Worm (Caenorhabditis elegans) whole organism, L3 larva: ENCODE results near the gene tag-294.

Source experiments
- R02D3.7 ChIP-seq: fragments of 150-350 bp; optimal IDR thresholded peaks from 2 replicates; lab custom pipeline; 2014; ENCODE audit warnings: missing biosample characterization, missing genetic modification characterization
- ZK546.5 ChIP-seq: sonication (generic microtip); optimal IDR thresholded peaks from 2 replicates; lab custom pipeline; 2017; ENCODE audit warnings: missing biosample characterization, missing genetic modification characterization
- aly-2 ChIP-seq: fragments of 150-350 bp; optimal IDR thresholded peaks from 2 replicates; lab custom pipeline; 2014; ENCODE audit warnings: missing biosample characterization, missing genetic modification characterization
- ama-1 ChIP-seq: fragments of 150-350 bp; optimal IDR thresholded peaks from 2 replicates; lab custom pipeline; 2018
- ceh-16 ChIP-seq: sonication (generic microtip); optimal IDR thresholded peaks from 2 replicates; lab custom pipeline; 2017; ENCODE audit warnings: missing biosample characterization, missing genetic modification characterization
- ceh-28 ChIP-seq: fragments of 150-350 bp; optimal IDR thresholded peaks from 2 replicates; lab custom pipeline; 2014; ENCODE audit warnings: missing biosample characterization, missing genetic modification reagents, missing genetic modification characterization
- ceh-82 ChIP-seq: fragments of 150-350 bp; optimal IDR thresholded peaks from 2 replicates; lab custom pipeline; 2014; ENCODE audit warnings: missing biosample characterization, missing genetic modification characterization
- ceh-9 ChIP-seq: sonication (generic microtip); optimal IDR thresholded peaks from 2 replicates; lab custom pipeline; 2018; ENCODE audit warnings: missing biosample characterization, missing genetic modification characterization
- daf-12 ChIP-seq: fragments of 150-350 bp; optimal IDR thresholded peaks from 2 replicates; lab custom pipeline; 2014; ENCODE audit warnings: missing biosample characterization, missing genetic modification reagents, missing genetic modification characterization
- egl-27 ChIP-seq: sonication (generic microtip); optimal IDR thresholded peaks from 4 replicates; lab custom pipeline; 2017; ENCODE audit warnings: missing biosample characterization, missing genetic modification reagents, missing genetic modification characterization
- egl-5 ChIP-seq: fragments of 150-350 bp; optimal IDR thresholded peaks from 2 replicates; lab custom pipeline; 2017; ENCODE audit warnings: missing biosample characterization, missing genetic modification reagents, missing genetic modification characterization, inconsistent platforms
- elt-1 ChIP-seq: fragments of 150-350 bp; optimal IDR thresholded peaks from 2 replicates; lab custom pipeline; 2014; ENCODE audit warnings: missing biosample characterization, missing genetic modification characterization
- elt-2 ChIP-seq: sonication (generic microtip); optimal IDR thresholded peaks from 2 replicates; lab custom pipeline; 2016; ENCODE audit warnings: missing genetic modification reagents, mild to moderate bottlenecking, missing genetic modification characterization, missing compliant biosample characterization
- elt-3 ChIP-seq, 3 experiments: fragments of 150-350 bp in 1 of 3; sonication (generic microtip) in 2 of 3; optimal IDR thresholded peaks; 2 replicates in 2 of 3; 4 replicates in 1 of 3; lab custom pipeline; 2014 to 2017; ENCODE audit warnings: missing biosample characterization in 3 of 3, missing genetic modification characterization in 3 of 3
- eor-1 ChIP-seq, 2 experiments: fragments of 150-350 bp; optimal IDR thresholded peaks; 2 replicates each; lab custom pipeline; 2014 to 2018; ENCODE audit warnings: missing biosample characterization in 2 of 2, missing genetic modification characterization in 2 of 2
- fkh-10 ChIP-seq: sonication (generic microtip); optimal IDR thresholded peaks from 2 replicates; lab custom pipeline; 2017; ENCODE audit warnings: missing biosample characterization, missing genetic modification reagents, missing genetic modification characterization
- fkh-2 ChIP-seq: fragments of 150-350 bp; optimal IDR thresholded peaks from 2 replicates; lab custom pipeline; 2014; ENCODE audit warnings: missing biosample characterization, missing genetic modification reagents, missing genetic modification characterization
- fos-1 ChIP-seq: fragments of 150-350 bp; optimal IDR thresholded peaks from 2 replicates; lab custom pipeline; 2014; ENCODE audit warnings: missing biosample characterization, missing genetic modification characterization
- hmg-11 ChIP-seq: sonication (generic microtip); optimal IDR thresholded peaks from 2 replicates; lab custom pipeline; 2016; ENCODE audit warnings: missing genetic modification characterization, missing compliant biosample characterization
- jun-1 ChIP-seq: fragments of 150-350 bp; optimal IDR thresholded peaks from 2 replicates; lab custom pipeline; 2014; ENCODE audit warnings: missing biosample characterization, missing genetic modification reagents, missing genetic modification characterization
- lin-15B ChIP-seq: fragments of 150-350 bp; optimal IDR thresholded peaks from 2 replicates; lab custom pipeline; 2014; ENCODE audit warnings: missing biosample characterization, missing genetic modification characterization
- lin-39 ChIP-seq: fragments of 150-350 bp; optimal IDR thresholded peaks from 2 replicates; lab custom pipeline; 2018; ENCODE audit warnings: missing biosample characterization, missing genetic modification reagents, missing genetic modification characterization
- lsy-12 ChIP-seq: sonication (generic microtip); optimal IDR thresholded peaks from 2 replicates; lab custom pipeline; 2016; ENCODE audit warnings: mild to moderate bottlenecking, missing genetic modification characterization, missing compliant biosample characterization
- mdl-1 ChIP-seq: fragments of 150-350 bp; optimal IDR thresholded peaks from 2 replicates; lab custom pipeline; 2014; ENCODE audit warnings: missing biosample characterization, missing genetic modification characterization
- mml-1 ChIP-seq: fragments of 150-350 bp; sonication (generic microtip); optimal IDR thresholded peaks from 3 replicates; lab custom pipeline; 2014; ENCODE audit warnings: missing biosample characterization, missing genetic modification characterization
- nfya-1 ChIP-seq: sonication (generic microtip); optimal IDR thresholded peaks from 2 replicates; lab custom pipeline; 2017; ENCODE audit warnings: missing genetic modification characterization, mild to moderate bottlenecking, missing compliant biosample characterization, antibody characterized with exemption, moderate library complexity; ENCODE audit not compliant: insufficient read depth
- nhr-11 ChIP-seq: fragments of 150-350 bp; optimal IDR thresholded peaks from 2 replicates; lab custom pipeline; 2014; ENCODE audit warnings: missing biosample characterization, missing genetic modification characterization
- nhr-12 ChIP-seq: fragments of 150-350 bp; optimal IDR thresholded peaks from 2 replicates; lab custom pipeline; 2014; ENCODE audit warnings: missing biosample characterization, missing genetic modification characterization
- nhr-23 ChIP-seq: fragments of 150-350 bp; optimal IDR thresholded peaks from 2 replicates; lab custom pipeline; 2014; ENCODE audit warnings: missing biosample characterization, missing genetic modification reagents, missing genetic modification characterization
- nhr-237 ChIP-seq: fragments of 150-350 bp; optimal IDR thresholded peaks from 2 replicates; lab custom pipeline; 2014; ENCODE audit warnings: missing biosample characterization, missing genetic modification characterization
- nhr-25 ChIP-seq: sonication (generic microtip); optimal IDR thresholded peaks from 2 replicates; lab custom pipeline; 2017; ENCODE audit warnings: missing biosample characterization, missing genetic modification characterization
- nhr-28 ChIP-seq: fragments of 150-350 bp; optimal IDR thresholded peaks from 2 replicates; lab custom pipeline; 2014; ENCODE audit warnings: missing biosample characterization, missing genetic modification characterization
- nhr-43 ChIP-seq: sonication (generic microtip); optimal IDR thresholded peaks from 2 replicates; lab custom pipeline; 2016; ENCODE audit warnings: mild to moderate bottlenecking, missing genetic modification characterization, missing compliant biosample characterization; ENCODE audit not compliant: poor library complexity, severe bottlenecking
- nhr-67 ChIP-seq: fragments of 150-350 bp; optimal IDR thresholded peaks from 2 replicates; lab custom pipeline; 2014; ENCODE audit warnings: missing biosample characterization, missing genetic modification characterization
- nhr-76 ChIP-seq: fragments of 150-350 bp; sonication (generic microtip); optimal IDR thresholded peaks from 5 replicates; lab custom pipeline; 2014; ENCODE audit warnings: missing biosample characterization, missing genetic modification characterization
- nhr-77 ChIP-seq: fragments of 150-350 bp; optimal IDR thresholded peaks from 2 replicates; lab custom pipeline; 2014; ENCODE audit warnings: missing biosample characterization, missing genetic modification characterization
- pha-4 ChIP-seq: fragments of 150-350 bp; optimal IDR thresholded peaks from 2 replicates; lab custom pipeline; 2014; ENCODE audit warnings: missing biosample characterization, missing genetic modification reagents, missing genetic modification characterization
- pqm-1 ChIP-seq: fragments of 150-350 bp; optimal IDR thresholded peaks from 2 replicates; lab custom pipeline; 2017; ENCODE audit warnings: missing biosample characterization, missing genetic modification characterization, inconsistent platforms
- sea-2 ChIP-seq: fragments of 150-350 bp; sonication (generic microtip); optimal IDR thresholded peaks from 4 replicates; lab custom pipeline; 2014; ENCODE audit warnings: missing biosample characterization, missing genetic modification reagents, missing genetic modification characterization
- skn-1 ChIP-seq: fragments of 150-350 bp; optimal IDR thresholded peaks from 2 replicates; lab custom pipeline; 2014; ENCODE audit warnings: missing biosample characterization, missing genetic modification characterization
- snpc-4 ChIP-seq: fragments of 150-350 bp; optimal IDR thresholded peaks from 2 replicates; lab custom pipeline; 2014; ENCODE audit warnings: missing biosample characterization, missing genetic modification characterization
- tbx-2 ChIP-seq: sonication (generic microtip); optimal IDR thresholded peaks from 2 replicates; lab custom pipeline; 2016; ENCODE audit warnings: mild to moderate bottlenecking, missing genetic modification characterization, missing compliant biosample characterization
- unc-39 ChIP-seq: sonication (generic microtip); optimal IDR thresholded peaks from 4 replicates; lab custom pipeline; 2017; ENCODE audit warnings: missing biosample characterization, missing genetic modification characterization
- unc-62 ChIP-seq: fragments of 150-350 bp; sonication (generic microtip); optimal IDR thresholded peaks from 4 replicates; lab custom pipeline; 2014; ENCODE audit warnings: missing biosample characterization, missing genetic modification reagents, missing genetic modification characterization
- zag-1 ChIP-seq: fragments of 150-350 bp; optimal IDR thresholded peaks from 2 replicates; lab custom pipeline; 2014; ENCODE audit warnings: missing biosample characterization, missing genetic modification characterization
- ztf-11 ChIP-seq: fragments of 150-350 bp; optimal IDR thresholded peaks from 2 replicates; lab custom pipeline; 2014; ENCODE audit warnings: missing biosample characterization, missing genetic modification characterization
- ztf-4 ChIP-seq: fragments of 150-350 bp; optimal IDR thresholded peaks from 2 replicates; lab custom pipeline; 2014; ENCODE audit warnings: missing biosample characterization, missing genetic modification characterization

Gene tag-294

DNA sequence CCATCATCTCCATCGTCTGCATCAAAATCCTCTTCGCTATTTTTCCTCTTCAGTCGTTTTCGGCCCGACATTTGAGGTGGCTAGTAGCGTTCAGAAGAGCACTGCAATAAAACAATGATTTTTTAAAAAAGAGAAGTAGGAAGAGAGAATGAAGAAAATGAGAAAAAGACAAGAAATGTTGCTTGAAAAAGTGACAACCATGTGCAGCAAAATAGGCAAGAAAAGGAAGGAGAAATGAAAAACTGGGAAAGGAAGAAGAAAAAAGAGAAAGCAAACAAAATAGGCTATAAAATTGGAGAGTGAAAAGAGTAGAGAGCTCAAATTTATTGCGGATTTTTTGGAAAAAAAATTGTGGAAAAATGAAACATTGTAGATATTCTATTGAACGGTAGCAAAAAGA lies at the start of gene tag-294:
Gene tag-294, minus strand, starts transcription at position 101 of the 400 bp plus-strand sequence.
- no peak for TF ChIP-seq ceh-9 (tag; lab: Kevin White, UChicago)
- TF ChIP-seq nhr-25 (tag; lab: Kevin White, UChicago): no peak
- TF ChIP-seq ztf-4: no peak
- no peak for TF ChIP-seq elt-1
- TF ChIP-seq aly-2 (tag; lab: Kevin White, UChicago): no peak
- no peak for TF ChIP-seq nhr-11 (tag; lab: Kevin White, UChicago)
- no peak for TF ChIP-seq ceh-28 (tag; lab: Kevin White, UChicago)
- no peak for TF ChIP-seq unc-62
- TF ChIP-seq R02D3.7 (tag; lab: Kevin White, UChicago): no peak
- no peak for TF ChIP-seq nhr-67 (tag; lab: Kevin White, UChicago)
- TF ChIP-seq nhr-237 (tag; lab: Kevin White, UChicago): no peak
- TF ChIP-seq pqm-1: no peak
- TF ChIP-seq, all 47 proteins: peak for 0

DNA sequence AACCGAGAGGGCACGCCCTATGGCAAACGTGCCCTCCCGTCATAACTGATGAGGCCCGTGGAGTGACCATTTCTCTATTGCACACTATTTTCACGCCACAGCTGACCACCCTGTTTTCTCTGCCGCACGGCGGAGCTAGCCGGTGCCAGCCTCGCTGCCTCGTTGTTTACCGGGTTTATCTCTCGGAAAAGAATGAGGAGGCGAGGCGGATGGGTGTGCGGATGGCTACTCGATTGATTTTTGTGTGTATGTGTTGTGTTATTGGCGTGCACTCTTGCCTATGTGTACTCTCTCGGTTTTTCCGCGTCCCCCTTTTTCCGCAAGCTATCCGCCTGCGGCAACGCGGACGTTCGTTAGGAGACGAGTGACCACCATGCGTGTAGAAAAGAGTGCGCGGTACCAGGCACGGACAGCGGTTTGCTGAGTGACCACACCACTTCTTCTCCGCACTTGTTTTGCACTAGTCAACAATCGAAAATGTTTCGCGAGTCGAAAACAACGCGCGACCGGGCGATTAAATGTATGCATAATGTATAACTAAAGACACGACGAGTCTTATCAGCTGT lies 48.9 kb upstream of the tag-294 start:
- no peak for TF ChIP-seq unc-39 (tag; lab: Kevin White, UChicago)
- TF ChIP-seq egl-5 (tag; lab: Kevin White, UChicago): peak; percentile 94
- no peak for TF ChIP-seq nhr-67 (tag; lab: Kevin White, UChicago)
- peak; percentile 54 for TF ChIP-seq nhr-11 (tag; lab: Kevin White, UChicago)
- no peak for TF ChIP-seq nhr-25 (tag; lab: Kevin White, UChicago)
- TF ChIP-seq ZK546.5 (tag; lab: Kevin White, UChicago): no peak
- TF ChIP-seq lin-15B: no peak
- no peak for TF ChIP-seq ceh-16 (tag; lab: Kevin White, UChicago)
- no peak for TF ChIP-seq elt-3 (tag; optimal IDR thresholded peaks at IDR 0.05; lab: Kevin White, UChicago)
- no peak for TF ChIP-seq elt-1
- no peak for TF ChIP-seq eor-1 (tag; optimal IDR thresholded peaks at IDR 0.05; lab: Kevin White, UChicago)
- peak; percentile 48 for TF ChIP-seq nhr-23 (tag; lab: Kevin White, UChicago)
- no peak for TF ChIP-seq nhr-76 (tag; lab: Kevin White, UChicago)
- peak; percentile 69 for TF ChIP-seq unc-62
- TF ChIP-seq ceh-28 (tag; lab: Kevin White, UChicago): peak; percentile 73
- TF ChIP-seq nhr-43 (tag; lab: Kevin White, UChicago): peak; percentile 89
- TF ChIP-seq fkh-10: peak; percentile 54
- no peak for TF ChIP-seq ztf-11 (tag; lab: Kevin White, UChicago)
- no peak for TF ChIP-seq nhr-77 (tag; lab: Kevin White, UChicago)
- no peak for TF ChIP-seq daf-12
- TF ChIP-seq tbx-2 (tag; lab: Kevin White, UChicago): peak; percentile 79
- TF ChIP-seq elt-2 (tag; lab: Kevin White, UChicago): peak; percentile 19
- TF ChIP-seq nhr-237 (tag; lab: Kevin White, UChicago): no peak
- TF ChIP-seq nhr-28 (tag; lab: Kevin White, UChicago): no peak
- peak; percentile 70 for TF ChIP-seq fos-1
- TF ChIP-seq pha-4 (tag; lab: Kevin White, UChicago): peak; percentile 75
- no peak for TF ChIP-seq nhr-12 (tag; lab: Kevin White, UChicago)
- TF ChIP-seq egl-27 (tag; lab: Kevin White, UChicago): no peak
- TF ChIP-seq nfya-1 (tag; lab: Kevin White, UChicago): peak; percentile 87
- TF ChIP-seq pqm-1: peak; percentile 24
- TF ChIP-seq hmg-11 (tag; lab: Kevin White, UChicago): peak; percentile 83
- no peak for TF ChIP-seq skn-1 (tag; lab: Kevin White, UChicago)
- no peak for TF ChIP-seq ceh-9 (tag; lab: Kevin White, UChicago)
- no peak for TF ChIP-seq snpc-4 (tag; lab: Kevin White, UChicago)
- TF ChIP-seq R02D3.7 (tag; lab: Kevin White, UChicago): peak; percentile 3
- TF ChIP-seq mml-1 (tag; lab: Kevin White, UChicago): no peak
- TF ChIP-seq aly-2 (tag; lab: Kevin White, UChicago): no peak
- TF ChIP-seq sea-2 (GFP tag; lab: Kevin White, UChicago): peak; percentile 99
- TF ChIP-seq ceh-82 (tag; lab: Kevin White, UChicago): no peak
- TF ChIP-seq lin-39 (tag; lab: Kevin White, UChicago): peak; percentile 80
- peak; percentile 45 for TF ChIP-seq mdl-1 (tag; lab: Kevin White, UChicago)
- no peak for TF ChIP-seq zag-1
- no peak for TF ChIP-seq ztf-4
- TF ChIP-seq ama-1 (lab: Kevin White, UChicago): no peak
- peak; percentile 72 for TF ChIP-seq fkh-2
- TF ChIP-seq lsy-12: no peak
- peak; percentile 5 for TF ChIP-seq jun-1
- TF ChIP-seq, all 47 proteins: peak for 20
